Fruit fly (Drosophila melanogaster): ENCODE data around the gene nkd.

The nkd gene

DNA sequence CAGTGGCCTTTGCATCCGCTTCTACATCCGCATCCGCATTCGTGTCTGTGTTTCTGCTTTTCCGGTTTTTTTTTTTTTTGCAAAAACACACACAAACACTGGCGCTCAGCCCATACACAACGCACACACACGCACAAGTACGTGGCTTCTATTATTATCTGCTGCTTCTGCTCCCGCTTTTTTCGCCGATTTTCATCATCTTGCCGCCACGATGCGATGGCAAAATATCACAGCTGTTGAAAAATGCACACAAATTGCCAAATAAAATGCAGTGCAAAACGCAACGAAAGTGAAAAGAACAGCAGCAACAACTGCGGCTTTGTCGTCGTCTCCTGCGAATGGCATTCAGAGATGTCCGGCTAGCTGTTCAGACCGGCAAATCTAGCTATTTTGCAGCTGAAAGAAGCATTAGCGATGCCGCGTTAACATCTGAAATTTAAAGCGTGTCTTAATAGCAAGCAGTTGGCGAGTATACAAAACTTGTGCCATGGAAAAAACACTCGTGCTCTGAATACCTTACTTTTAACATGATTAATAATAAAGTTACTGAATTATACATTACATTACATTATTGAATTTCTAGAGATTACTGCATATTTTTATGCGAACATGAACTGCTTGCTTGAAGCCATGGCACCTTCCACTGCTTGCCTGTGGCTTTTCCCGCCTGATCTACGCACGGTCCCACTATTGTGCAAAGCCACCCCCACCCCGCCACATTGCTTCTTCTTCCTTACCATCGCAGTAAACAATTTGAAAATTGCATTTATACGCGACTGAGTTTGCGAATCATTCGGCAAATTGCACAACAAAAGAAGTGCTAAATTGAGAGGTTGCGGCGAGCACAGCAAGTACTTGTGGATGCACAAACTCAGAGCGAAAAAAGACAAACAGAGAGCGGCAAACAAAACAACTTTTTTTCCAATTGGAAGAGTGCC lies 17.5 kb upstream of the nkd start, which contains the start of the genes Ugt316A1 and Sfxn2 (continued):
- TF ChIP-seq CG34224 (GFP tag; IDR thresholded peaks at IDR 0.05; ENCODE audit: partially characterized antibody) = no peak
- peak; percentile 20; the same call in 1 of the 2 replicates for TF ChIP-seq E2f1 (GFP tag; IDR thresholded peaks at IDR 0.05)
- TF ChIP-seq Ets65A (GFP tag) = peak; percentile 90
- TF ChIP-seq Aef1 (GFP tag; IDR thresholded peaks at IDR 0.05) = peak; percentile 25; the same call in 2 of the 3 replicates
- peak; percentile 39 for TF ChIP-seq CG18262 (tag; optimal IDR thresholded peaks at IDR 0.05)
- TF ChIP-seq gsb-n (tag; optimal IDR thresholded peaks at IDR 0.05) = peak; percentile 42
- TF ChIP-seq CG7271 (tag; optimal IDR thresholded peaks at IDR 0.05) = no peak
- peak in 1 of 2 experiments; percentile 62 for TF ChIP-seq crp (GFP tag; optimal IDR thresholded peaks at IDR 0.05)
- TF ChIP-seq her (GFP tag; optimal IDR thresholded peaks at IDR 0.05) = peak; percentile 2
- TF ChIP-seq Eip74EF (GFP tag; optimal IDR thresholded peaks at IDR 0.05) = peak; percentile 64 to 75
- no peak for TF ChIP-seq Nf-YA (GFP tag; IDR thresholded peaks at IDR 0.05)
- 0 out of 3 replicates have a peak, but pooled peaks have one; percentile 10 for TF ChIP-seq CG6791 (GFP tag; IDR thresholded peaks at IDR 0.05; ENCODE audit: partially characterized antibody)
- peak; percentile 29 for TF ChIP-seq CG9727 (GFP tag; optimal IDR thresholded peaks at IDR 0.05)
- no peak for TF ChIP-seq CG8359 (GFP tag; optimal IDR thresholded peaks at IDR 0.05; ENCODE audit: borderline replicate concordance)
- TF ChIP-seq Atf6 (GFP tag; IDR thresholded peaks at IDR 0.05) = no peak
- peak; percentile 42 for TF ChIP-seq ind (GFP tag; optimal IDR thresholded peaks at IDR 0.05)
- TF ChIP-seq Atf-2 (GFP tag; optimal IDR thresholded peaks at IDR 0.05) = no peak
- TF ChIP-seq Ets97D (GFP tag; optimal IDR thresholded peaks at IDR 0.05) = peak; percentile 62
- TF ChIP-seq B-H1 (GFP tag; IDR thresholded peaks at IDR 0.05) = 0 out of 3 replicates have a peak, but pooled peaks have one; percentile 34
- peak; percentile 50 for TF ChIP-seq CG15514 (GFP tag; optimal IDR thresholded peaks at IDR 0.05)
- peak; percentile 61 for TF ChIP-seq CG2712 (tag; optimal IDR thresholded peaks at IDR 0.05)
- peak in 1 of 2 experiments; percentile 26 for TF ChIP-seq Trl (optimal IDR thresholded peaks at IDR 0.05)
- TF ChIP-seq Trl (GFP tag; optimal IDR thresholded peaks at IDR 0.05) = peak; percentile 32
- TF ChIP-seq CG12942 (GFP tag; optimal IDR thresholded peaks at IDR 0.05) = peak; percentile 30
- TF ChIP-seq CG9797 (GFP tag; optimal IDR thresholded peaks at IDR 0.05) = peak; percentile 88
- TF ChIP-seq Ptx1 (GFP tag; IDR thresholded peaks at IDR 0.05) = peak; percentile 55
- no peak for TF ChIP-seq CG43689 (GFP tag; IDR thresholded peaks at IDR 0.05)
- peak; percentile 66 for TF ChIP-seq CG12659 (GFP tag; optimal IDR thresholded peaks at IDR 0.05)
- TF ChIP-seq CG30431 (GFP tag; optimal IDR thresholded peaks at IDR 0.05) = peak; percentile 25
- peak; percentile 64 for TF ChIP-seq CoRest (tag; optimal IDR thresholded peaks at IDR 0.05)
- TF ChIP-seq Dll (GFP tag; IDR thresholded peaks at IDR 0.05; ENCODE audit: partially characterized antibody) = no peak
- TF ChIP-seq stwl (tag; optimal IDR thresholded peaks at IDR 0.05) = peak; percentile 65
- TF ChIP-seq grn (GFP tag; optimal IDR thresholded peaks at IDR 0.05) = no peak
- peak; percentile 98 for TF ChIP-seq CG31365 (tag; optimal IDR thresholded peaks at IDR 0.05)
- TF ChIP-seq bab2 (GFP tag; optimal IDR thresholded peaks at IDR 0.05) = peak; percentile 19
- peak; percentile 41; the same call in 1 of the 2 replicates for TF ChIP-seq Bgb (GFP tag; IDR thresholded peaks at IDR 0.05; ENCODE audit: partially characterized antibody)
- peak; percentile 10 for TF ChIP-seq fd3F (GFP tag; optimal IDR thresholded peaks at IDR 0.05)
- TF ChIP-seq CG4282 (GFP tag; optimal IDR thresholded peaks at IDR 0.05) = no peak
- TF ChIP-seq CG34376 (GFP tag; optimal IDR thresholded peaks at IDR 0.05) = peak; percentile 43
- TF ChIP-seq CG14441 (GFP tag; IDR thresholded peaks at IDR 0.05) = peak; percentile 55
- TF ChIP-seq yki (optimal IDR thresholded peaks at IDR 0.05) = peak; percentile 65
- 0 out of 2 replicates have a peak, but pooled peaks have one; percentile 25 for TF ChIP-seq CG8765 (GFP tag; IDR thresholded peaks at IDR 0.05)
- peak; percentile 48 for TF ChIP-seq CG10979 (tag; optimal IDR thresholded peaks at IDR 0.05)
- TF ChIP-seq knrl (GFP tag; IDR thresholded peaks at IDR 0.05; ENCODE audit: partially characterized antibody) = peak; percentile 70; the same call in 1 of the 3 replicates
- peak; percentile 39 for TF ChIP-seq CG4424 (GFP tag; optimal IDR thresholded peaks at IDR 0.05)
- peak; percentile 45; the same call in 2 of the 4 replicates for TF ChIP-seq Gug (GFP tag; IDR thresholded peaks at IDR 0.05)
- TF ChIP-seq CG2120 (GFP tag; optimal IDR thresholded peaks at IDR 0.05) = peak; percentile 76
- peak; percentile 89 for TF ChIP-seq CG13775 (GFP tag; optimal IDR thresholded peaks at IDR 0.05)
